Worm (Caenorhabditis elegans): ENCODE results near the gene C17H12.2.

DNA sequence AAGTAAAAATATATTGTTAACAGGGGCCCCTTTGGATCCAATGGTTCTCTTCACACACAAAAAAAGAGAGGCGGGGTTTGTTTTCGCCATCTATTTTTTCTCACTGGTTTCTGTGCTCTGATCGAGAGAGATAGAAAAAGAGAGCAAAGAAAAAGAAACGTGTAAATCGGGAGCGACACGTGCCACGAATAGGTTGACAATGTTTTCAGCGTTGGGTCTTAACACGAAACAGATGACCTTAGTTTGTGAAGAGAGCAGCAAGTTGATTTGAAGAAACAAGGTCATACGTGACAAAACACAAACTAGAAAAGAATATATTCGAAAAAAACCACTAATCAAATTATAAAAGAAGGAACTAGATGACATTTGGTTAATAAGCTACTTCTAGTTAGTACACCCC is 41.8 kb downstream of the C17H12.2 start, which contains the start of gene lin-45:
- TF ChIP-seq pag-3 (tag; optimal IDR thresholded peaks at IDR 0.05; ENCODE audit: borderline replicate concordance), result no peak
- TF ChIP-seq lim-6 (tag; optimal IDR thresholded peaks at IDR 0.05), result no peak
- no peak for TF ChIP-seq madf-2 (tag; optimal IDR thresholded peaks at IDR 0.05)
- no peak for TF ChIP-seq lin-11 (tag; optimal IDR thresholded peaks at IDR 0.05)
- no peak for TF ChIP-seq Y22D7AL.16 (tag; optimal IDR thresholded peaks at IDR 0.05)
- no peak for TF ChIP-seq pros-1 (tag; optimal IDR thresholded peaks at IDR 0.05)
- no peak for TF ChIP-seq nhr-11 (tag; optimal IDR thresholded peaks at IDR 0.05)
- TF ChIP-seq ceh-9 (tag; optimal IDR thresholded peaks at IDR 0.05), result no peak
- no peak for TF ChIP-seq tbx-7 (tag; optimal IDR thresholded peaks at IDR 0.05)
